Worm (Caenorhabditis elegans) whole organism, L4/young adult: Measurements from ENCODE around the gene srlf-3.

Experiments used
- W03F9.2 ChIP-seq: fragments of 150-350 bp; optimal IDR thresholded peaks from 2 replicates; lab custom pipeline; 2014; ENCODE audit warnings: missing biosample characterization, missing genetic modification characterization
- dao-5 ChIP-seq: sonication (generic microtip); optimal IDR thresholded peaks from 2 replicates; lab custom pipeline; 2016; ENCODE audit warnings: missing genotype, missing genetic modification characterization, moderate library complexity, missing compliant biosample characterization
- him-1 ChIP-seq: sonication (generic microtip); optimal IDR thresholded peaks from 2 replicates; lab custom pipeline; 2016; ENCODE audit warnings: missing genotype, missing genetic modification reagents, missing genetic modification characterization, missing compliant biosample characterization

The srlf-3 gene

ce11 chrIV:8530042-8531027, 43.1 kb downstream of the srlf-3 start:
- no peak for TF ChIP-seq him-1
- peak; percentile 46 for TF ChIP-seq W03F9.2 (tag; lab: Kevin White, UChicago)

DNA sequence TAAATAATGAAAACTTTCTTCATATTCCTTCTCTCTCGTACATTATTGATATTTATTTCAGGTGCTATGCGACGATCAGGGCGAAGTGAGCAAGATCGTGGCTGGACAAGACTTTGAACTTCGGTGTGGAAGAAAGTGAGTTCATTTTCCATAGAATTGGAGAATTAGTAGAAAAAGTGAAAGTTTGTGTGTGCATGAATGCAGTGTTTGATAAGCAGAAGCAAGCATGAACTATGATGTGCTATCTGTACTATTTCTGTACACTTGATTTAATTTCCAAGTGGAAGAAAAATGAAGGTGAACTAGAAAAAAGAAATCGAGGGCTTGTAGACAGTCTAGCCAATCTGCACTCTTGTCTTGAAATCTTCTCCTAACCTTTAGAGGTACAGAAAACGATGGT, 44.7 kb downstream of the srlf-3 start:
- TF ChIP-seq him-1 (no peak), W03F9.2 (tag; lab: Kevin White, UChicago) (no peak), dao-5 (tag; lab: Kevin White, UChicago) (no peak)

ce11 chrIV:8532796-8533195, 45.5 kb downstream of the srlf-3 start:
- TF ChIP-seq dao-5 (tag; lab: Kevin White, UChicago) (no peak), him-1 (no peak), W03F9.2 (tag; lab: Kevin White, UChicago) (no peak)

ce11 chrIV:8534189-8534588, 46.9 kb downstream of the srlf-3 start:
- TF ChIP-seq him-1 (no peak), dao-5 (tag; lab: Kevin White, UChicago) (no peak), W03F9.2 (tag; lab: Kevin White, UChicago) (no peak)

DNA sequence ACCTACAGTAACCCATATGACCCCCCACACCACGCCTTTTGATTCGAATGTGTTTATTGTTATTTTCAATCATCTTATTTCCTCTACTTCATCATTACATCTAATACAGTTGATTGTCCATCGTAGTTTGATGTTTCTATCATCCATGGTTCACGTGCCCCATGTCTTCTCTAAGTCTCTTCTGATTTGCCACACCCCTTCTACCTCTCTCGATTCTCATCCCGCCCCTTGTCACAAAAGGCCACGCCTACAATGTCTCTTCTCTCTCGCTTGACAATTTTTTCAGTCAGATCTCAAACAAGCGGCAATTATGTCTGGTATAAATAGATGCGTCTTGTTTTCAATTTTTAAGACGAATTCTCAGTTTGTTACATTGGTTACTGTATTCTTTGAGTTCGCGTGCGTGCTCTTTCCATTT, 47.7 kb downstream of the srlf-3 start:
- TF ChIP-seq him-1 (no peak), dao-5 (tag; lab: Kevin White, UChicago) (no peak), W03F9.2 (tag; lab: Kevin White, UChicago) (peak; percentile 23)

ce11 chrIV:8535946-8536345, 48.7 kb downstream of the srlf-3 start:
- TF ChIP-seq W03F9.2 (tag; lab: Kevin White, UChicago): no peak
- no peak for TF ChIP-seq dao-5 (tag; lab: Kevin White, UChicago)
- no peak for TF ChIP-seq him-1
